Fruit fly (Drosophila melanogaster) whole organism, prepupa: ENCODE results near the gene mia.

Source experiments
- Blimp-1 ChIP-seq: fragments of 200-800 bp; sonication (Bioruptor generic); optimal IDR thresholded peaks from 3 replicates; lab custom pipeline; 2017; ENCODE audit warnings: missing biosample characterization, missing genetic modification characterization, mild to moderate bottlenecking, moderate library complexity, missing genetic modification reagents
- CG10631 ChIP-seq: fragments of 200-800 bp; sonication (Bioruptor generic); optimal IDR thresholded peaks from 2 replicates; lab custom pipeline; 2016; ENCODE audit warnings: missing biosample characterization, missing genetic modification characterization
- CG11902 ChIP-seq: fragments of 200-800 bp; sonication (Bioruptor generic); optimal IDR thresholded peaks from 3 replicates; lab custom pipeline; 2016; ENCODE audit warnings: missing biosample characterization, missing genetic modification characterization
- CG15336 ChIP-seq: fragments of 200-800 bp; sonication (Bioruptor generic); IDR thresholded peaks from 2 replicates; pipeline ENCODE4 v1.3.6; 2022; ENCODE audit warnings: missing biosample characterization, missing genetic modification characterization
- CG1621 ChIP-seq: fragments of 200-800 bp; sonication (Bioruptor generic); optimal IDR thresholded peaks from 3 replicates; lab custom pipeline; 2018; ENCODE audit warnings: missing biosample characterization, mild to moderate bottlenecking, missing genetic modification characterization
- CG6163 ChIP-seq: fragments of 200-800 bp; sonication (Bioruptor generic); IDR thresholded peaks from 3 replicates; pipeline ENCODE4 v1.3.6; 2022; ENCODE audit warnings: missing biosample characterization, missing genetic modification characterization
- CG6808 ChIP-seq: fragments of 200-800 bp; sonication (Bioruptor generic); optimal IDR thresholded peaks from 3 replicates; lab custom pipeline; 2017; ENCODE audit warnings: missing biosample characterization, missing genetic modification characterization, mild to moderate bottlenecking, moderate library complexity, missing genetic modification reagents
- CG6854 ChIP-seq: fragments of 200-800 bp; sonication (Bioruptor generic); optimal IDR thresholded peaks from 2 replicates; lab custom pipeline; 2017; ENCODE audit warnings: missing biosample characterization, mild to moderate bottlenecking, missing genetic modification characterization
- CG7368 ChIP-seq: fragments of 200-800 bp; sonication (Bioruptor generic); optimal IDR thresholded peaks from 3 replicates; lab custom pipeline; 2016; ENCODE audit warnings: missing biosample characterization, missing genetic modification characterization
- CG8319 ChIP-seq: fragments of 200-800 bp; sonication (Bioruptor generic); optimal IDR thresholded peaks from 3 replicates; lab custom pipeline; 2016; ENCODE audit warnings: missing biosample characterization, missing genetic modification characterization
- CG8632 ChIP-seq: fragments of 200-800 bp; sonication (Bioruptor generic); optimal IDR thresholded peaks from 3 replicates; lab custom pipeline; 2016; ENCODE audit warnings: missing biosample characterization, missing genetic modification characterization
- Eip75B ChIP-seq: fragments of 200-800 bp; sonication (Bioruptor generic); optimal IDR thresholded peaks from 3 replicates; lab custom pipeline; 2016; ENCODE audit warnings: missing biosample characterization, missing genetic modification characterization
- Eip93F ChIP-seq: fragments of 200-800 bp; sonication (Bioruptor generic); optimal IDR thresholded peaks from 2 replicates; lab custom pipeline; 2016; ENCODE audit warnings: missing biosample characterization, mild to moderate bottlenecking, missing genetic modification characterization
- Hr39 ChIP-seq: fragments of 200-800 bp; sonication (Bioruptor generic); optimal IDR thresholded peaks from 2 replicates; lab custom pipeline; 2016; ENCODE audit warnings: missing biosample characterization, missing genetic modification characterization
- Hr4 ChIP-seq: fragments of 200-800 bp; sonication (Bioruptor generic); optimal IDR thresholded peaks from 3 replicates; lab custom pipeline; 2016; ENCODE audit warnings: missing biosample characterization, missing genetic modification characterization
- Lpt ChIP-seq: fragments of 200-800 bp; sonication (Bioruptor generic); optimal IDR thresholded peaks from 3 replicates; lab custom pipeline; 2016; ENCODE audit warnings: missing biosample characterization, missing genetic modification characterization
- Smox ChIP-seq: fragments of 200-800 bp; sonication (Bioruptor generic); optimal IDR thresholded peaks from 3 replicates; lab custom pipeline; 2016; ENCODE audit warnings: missing biosample characterization, missing genetic modification characterization
- Sox14 ChIP-seq: fragments of 200-800 bp; sonication (Bioruptor generic); optimal IDR thresholded peaks from 3 replicates; lab custom pipeline; 2016; ENCODE audit warnings: missing biosample characterization, missing genetic modification characterization
- Sox15 ChIP-seq: fragments of 200-800 bp; sonication (Bioruptor generic); optimal IDR thresholded peaks from 3 replicates; lab custom pipeline; 2016; ENCODE audit warnings: missing biosample characterization, missing genetic modification characterization
- acj6 ChIP-seq: fragments of 200-800 bp; sonication (Bioruptor generic); optimal IDR thresholded peaks from 3 replicates; lab custom pipeline; 2016; ENCODE audit warnings: missing biosample characterization, missing genetic modification characterization
- cyc ChIP-seq: fragments of 200-800 bp; sonication (Bioruptor generic); optimal IDR thresholded peaks from 3 replicates; lab custom pipeline; 2016; ENCODE audit warnings: missing biosample characterization, missing genetic modification characterization
- dsx ChIP-seq: fragments of 200-800 bp; optimal IDR thresholded peaks from 3 replicates; lab custom pipeline; 2019; ENCODE audit warnings: missing biosample characterization, mild to moderate bottlenecking, missing genetic modification characterization, moderate library complexity; ENCODE audit not compliant: poor library complexity, severe bottlenecking
- esn ChIP-seq: fragments of 200-800 bp; sonication (Bioruptor generic); optimal IDR thresholded peaks from 2 replicates; lab custom pipeline; 2016; ENCODE audit warnings: missing biosample characterization, mild to moderate bottlenecking, missing genetic modification characterization, moderate library complexity
- fd85E ChIP-seq: fragments of 200-800 bp; sonication (Bioruptor generic); optimal IDR thresholded peaks from 3 replicates; lab custom pipeline; 2016; ENCODE audit warnings: missing biosample characterization, missing genetic modification characterization
- fkh ChIP-seq: fragments of 200-800 bp; sonication (Bioruptor generic); optimal IDR thresholded peaks from 3 replicates; lab custom pipeline; 2017; ENCODE audit warnings: missing biosample characterization, mild to moderate bottlenecking, missing genetic modification characterization, moderate library complexity
- net ChIP-seq: fragments of 200-800 bp; sonication (Bioruptor generic); optimal IDR thresholded peaks from 3 replicates; lab custom pipeline; 2016; ENCODE audit warnings: missing biosample characterization, missing genetic modification characterization
- pdm3 ChIP-seq: fragments of 200-800 bp; sonication (Bioruptor generic); optimal IDR thresholded peaks from 3 replicates; lab custom pipeline; 2016; ENCODE audit warnings: missing biosample characterization, missing genetic modification characterization
- svp ChIP-seq: fragments of 200-800 bp; sonication (Bioruptor generic); peaks from one replicate; lab custom pipeline; 2016; ENCODE audit warnings: missing biosample characterization, missing genetic modification characterization
- topi ChIP-seq: fragments of 200-800 bp; sonication (Bioruptor generic); optimal IDR thresholded peaks from 3 replicates; lab custom pipeline; 2016; ENCODE audit warnings: missing biosample characterization, missing genetic modification characterization

mia gene

DNA sequence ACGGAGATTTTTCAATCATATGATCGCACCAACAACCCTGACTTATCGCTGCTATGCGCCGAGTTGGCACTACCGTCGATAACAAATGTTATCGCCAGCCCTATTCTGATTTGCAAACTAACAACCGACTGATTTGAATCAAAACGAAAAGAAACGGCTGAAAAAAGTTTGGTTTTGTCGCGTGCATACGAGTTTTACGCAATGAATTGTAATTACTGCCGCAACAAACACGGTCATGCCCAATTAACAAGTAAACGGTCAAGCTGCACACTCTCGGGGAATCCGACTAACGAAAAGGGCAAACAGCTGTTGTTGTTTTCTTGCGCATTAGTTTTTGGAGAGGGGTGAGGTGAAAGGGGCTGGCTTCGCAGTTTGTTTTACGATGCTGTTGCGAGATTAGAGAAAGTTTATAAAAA is 13.8 kb upstream of the mia start, which contains the start of the genes CG14671 and CG12746:
Gene CG14671, minus strand, starts transcription at position 41 of the 416 bp plus-strand sequence.
Gene CG12746, plus strand, starts transcription at position 91 of the 416 bp plus-strand sequence.
- TF ChIP-seq svp (GFP tag; lab: Kevin White, UChicago) = no peak
- TF ChIP-seq fkh (GFP tag; lab: Kevin White, UChicago) = peak; percentile 82
- TF ChIP-seq esn (GFP tag; lab: Kevin White, UChicago) = peak; percentile 10
- no peak for TF ChIP-seq CG7368 (GFP tag; lab: Kevin White, UChicago)

DNA sequence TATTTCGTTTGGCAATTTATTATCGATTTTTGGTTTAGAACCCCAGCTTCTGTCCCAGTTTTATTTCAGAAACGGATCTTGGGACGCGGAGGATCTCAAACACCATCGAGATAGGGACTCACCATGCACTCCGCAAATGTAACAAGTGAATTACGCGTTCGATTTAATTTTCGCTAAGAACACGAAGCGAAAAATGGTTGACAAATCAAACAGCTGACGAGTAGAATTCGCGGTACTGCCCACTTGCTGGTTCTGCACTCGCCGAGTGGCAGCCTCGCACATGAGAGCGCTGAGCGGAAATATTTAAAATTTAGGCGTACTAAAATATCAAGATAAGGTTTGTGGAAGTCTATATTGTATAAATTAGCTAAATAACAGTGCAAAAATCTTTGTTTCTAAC is 12.5 kb upstream of the mia start, which contains the start of gene Pi4KIIalpha:
Gene Pi4KIIalpha, minus strand, starts transcription at position 233 of the 400 bp plus-strand sequence.
- TF ChIP-seq Blimp-1 (GFP tag; lab: Kevin White, UChicago) (no peak), Sox14 (peak; percentile 12)

DNA sequence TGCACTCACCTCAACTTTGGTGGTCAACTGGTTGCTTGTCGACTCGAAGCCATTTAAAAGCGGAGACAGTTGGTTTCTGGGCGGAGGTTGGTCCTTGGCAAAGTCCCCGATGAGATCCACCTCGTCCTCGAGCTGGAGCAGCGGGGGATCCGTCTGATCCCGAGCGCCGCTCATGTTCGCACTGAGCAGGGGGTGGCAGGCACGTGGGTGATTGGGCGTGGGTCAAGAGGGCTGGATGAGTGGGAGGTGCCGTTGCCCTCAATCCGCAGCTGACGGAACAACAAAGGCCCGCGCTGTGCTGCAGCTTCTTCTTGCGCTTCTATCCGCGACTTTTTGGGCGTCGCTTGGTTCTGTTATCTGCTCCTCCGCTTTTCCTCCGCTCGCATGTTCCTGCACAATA is 12.0 kb upstream of the mia start:
- no peak for TF ChIP-seq Smox
- peak; percentile 97 for TF ChIP-seq svp (GFP tag; lab: Kevin White, UChicago)

DNA sequence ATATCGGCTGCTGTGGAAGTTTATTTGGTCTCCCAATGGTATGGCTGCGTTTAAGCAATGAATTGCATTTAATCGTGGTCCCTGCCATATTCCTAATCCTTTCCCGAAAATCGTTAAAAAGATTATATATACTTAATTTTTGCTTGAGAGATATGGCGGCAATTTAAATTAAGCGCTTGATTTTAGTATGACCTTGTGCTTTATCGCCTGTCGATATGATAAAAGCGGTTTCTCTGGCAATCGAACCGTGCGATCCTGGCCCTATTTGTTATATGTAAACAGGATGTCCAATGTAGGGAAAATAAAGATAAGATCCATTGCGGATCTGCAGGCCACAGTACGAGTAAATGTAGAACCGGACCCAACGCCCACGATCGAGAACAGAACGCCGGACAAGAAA is 3.9 kb upstream of the mia start, which contains the start of gene Snm1:
Gene Snm1, plus strand, starts transcription at position 233 of the 400 bp plus-strand sequence.
- no peak for TF ChIP-seq acj6
- TF ChIP-seq CG15336 (GFP tag; lab: Robert Waterston, UW) = no peak
- no peak for TF ChIP-seq Lpt
- no peak for TF ChIP-seq fd85E (GFP tag; lab: Kevin White, UChicago)
- no peak for TF ChIP-seq CG1621 (tag; lab: Kevin White, UChicago)
- no peak for TF ChIP-seq CG11902
- no peak for TF ChIP-seq svp (GFP tag; lab: Kevin White, UChicago)
- no peak for TF ChIP-seq Hr39 (GFP tag; lab: Kevin White, UChicago)
- no peak for TF ChIP-seq CG6808 (GFP tag; lab: Kevin White, UChicago)
- no peak for TF ChIP-seq CG8632 (GFP tag; lab: Kevin White, UChicago)
- TF ChIP-seq Smox = no peak
- no peak for TF ChIP-seq net (GFP tag; lab: Kevin White, UChicago)
- no peak for TF ChIP-seq Sox14
- no peak for TF ChIP-seq CG6163 (GFP tag; lab: Robert Waterston, UW)
- TF ChIP-seq cyc = no peak
- TF ChIP-seq topi (GFP tag; lab: Kevin White, UChicago) = no peak

dm6 chr3R:5554082-5554481 is 3.1 kb upstream of the mia start, which contains the start of gene Pcmt:
Pcmt (minus strand) TSS chr3R:5554316.
- TF ChIP-seq esn (GFP tag; lab: Kevin White, UChicago) (peak; percentile 2), Blimp-1 (GFP tag; lab: Kevin White, UChicago) (no peak)

DNA sequence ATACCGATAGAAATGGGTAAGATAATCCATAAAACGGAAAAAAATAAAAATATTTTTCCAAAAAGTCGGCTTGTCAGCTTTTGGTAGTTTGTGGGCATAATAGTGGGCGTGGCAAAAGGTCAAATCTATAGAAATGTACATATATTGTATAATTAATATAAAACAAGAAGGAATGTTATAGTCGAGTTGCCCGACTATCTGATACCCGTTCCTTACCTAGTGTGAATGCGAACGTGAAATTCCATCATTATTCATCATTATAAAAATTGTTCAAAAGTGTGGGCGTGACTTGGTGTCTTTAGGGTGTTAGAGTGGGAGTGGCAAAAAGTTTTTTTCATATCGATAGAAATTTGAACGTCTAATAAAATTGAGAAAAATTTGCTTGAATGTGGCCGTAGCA is 625 bp upstream of the mia start:
- TF ChIP-seq CG1621 (tag; lab: Kevin White, UChicago) (no peak), CG10631 (GFP tag; lab: Kevin White, UChicago) (no peak), fkh (GFP tag; lab: Kevin White, UChicago) (no peak), Hr39 (GFP tag; lab: Kevin White, UChicago) (no peak), pdm3 (GFP tag; lab: Kevin White, UChicago) (no peak), Sox14 (no peak)

DNA sequence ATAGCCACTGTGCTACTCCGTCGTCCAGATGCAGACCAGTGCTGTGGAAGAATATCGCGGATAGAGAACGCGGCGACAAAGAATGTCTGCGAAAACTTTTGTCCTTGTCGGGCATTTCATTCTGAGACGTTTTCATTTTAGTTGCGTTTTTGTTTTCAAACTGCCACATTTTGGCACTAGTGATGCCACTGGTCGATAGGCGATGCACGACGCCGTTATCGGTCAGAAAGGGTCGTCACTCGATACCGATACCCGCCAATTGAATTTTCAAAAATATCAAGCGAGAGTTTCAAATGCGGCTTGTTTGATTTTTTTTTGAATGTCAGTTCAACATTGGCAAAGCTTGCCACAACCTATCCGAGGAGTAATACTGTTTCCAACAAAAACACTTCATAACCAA is 516 bp downstream of the mia start:
- TF ChIP-seq CG7368 (GFP tag; lab: Kevin White, UChicago) = no peak
- no peak for TF ChIP-seq Hr4 (GFP tag; lab: Kevin White, UChicago)
- no peak for TF ChIP-seq acj6
- TF ChIP-seq Eip75B = no peak
- no peak for TF ChIP-seq fd85E (GFP tag; lab: Kevin White, UChicago)
- TF ChIP-seq dsx (GFP tag; lab: Kevin White, UChicago) = no peak
- no peak for TF ChIP-seq Eip93F
- TF ChIP-seq Sox15 (GFP tag; lab: Kevin White, UChicago) = no peak
- TF ChIP-seq CG6854 (GFP tag; lab: Kevin White, UChicago) = no peak
- no peak for TF ChIP-seq CG8319
